Fruit fly (Drosophila melanogaster) whole organism, embryonic: ENCODE measurements around the gene par-6.

Experiments used
- Antp ChIP-seq: fragments of 200-800 bp; sonication (Bioruptor generic); optimal IDR thresholded peaks from 3 replicates; lab custom pipeline; 2016; ENCODE audit warnings: missing biosample characterization, missing genetic modification characterization
- Atf3 ChIP-seq: fragments of 200-800 bp; sonication (Bioruptor generic); optimal IDR thresholded peaks from 3 replicates; lab custom pipeline; 2016; ENCODE audit warnings: missing biosample characterization, missing genetic modification characterization
- CG10431 ChIP-seq: fragments of 200-800 bp; sonication (Bioruptor generic); optimal IDR thresholded peaks from 3 replicates; lab custom pipeline; 2018; ENCODE audit warnings: missing biosample characterization, mild to moderate bottlenecking, missing genetic modification characterization
- CG10462 ChIP-seq: fragments of 200-800 bp; sonication (Bioruptor generic); optimal IDR thresholded peaks from 2 replicates; lab custom pipeline; 2016; ENCODE audit warnings: missing biosample characterization, missing genetic modification characterization
- CG11695 ChIP-seq: fragments of 200-800 bp; sonication (Bioruptor generic); IDR thresholded peaks from 3 replicates; pipeline ENCODE4 v1.3.6; 2022; ENCODE audit warnings: missing biosample characterization, missing genetic modification characterization
- CG13424 ChIP-seq: fragments of 200-800 bp; sonication (Bioruptor generic); optimal IDR thresholded peaks from 2 replicates; lab custom pipeline; 2019; ENCODE audit warnings: missing biosample characterization, mild to moderate bottlenecking, missing genetic modification characterization, moderate library complexity
- CG13775 ChIP-seq: fragments of 200-800 bp; sonication (Bioruptor generic); optimal IDR thresholded peaks from 3 replicates; lab custom pipeline; 2017; ENCODE audit warnings: missing biosample characterization, mild to moderate bottlenecking, missing genetic modification characterization
- CG15514 ChIP-seq: fragments of 200-800 bp; sonication (Bioruptor generic); optimal IDR thresholded peaks from 3 replicates; lab custom pipeline; 2017; ENCODE audit warnings: missing biosample characterization, missing genetic modification characterization, mild to moderate bottlenecking, moderate library complexity, missing genetic modification reagents
- CG15601 ChIP-seq: fragments of 200-800 bp; sonication (Bioruptor generic); optimal IDR thresholded peaks from 3 replicates; lab custom pipeline; 2019; ENCODE audit warnings: missing biosample characterization, mild to moderate bottlenecking, missing genetic modification characterization, moderate library complexity
- CG1832 ChIP-seq: fragments of 200-800 bp; sonication (Bioruptor generic); optimal IDR thresholded peaks from 2 replicates; lab custom pipeline; 2017; ENCODE audit warnings: missing biosample characterization, mild to moderate bottlenecking, missing genetic modification characterization, inconsistent platforms
- CG2889 ChIP-seq: fragments of 200-800 bp; sonication (Bioruptor generic); IDR thresholded peaks from 3 replicates; pipeline ENCODE4 v1.3.6; 2022; ENCODE audit warnings: missing biosample characterization, missing genetic modification characterization
- CG30403 ChIP-seq: fragments of 200-800 bp; sonication (Bioruptor generic); optimal IDR thresholded peaks from 3 replicates; lab custom pipeline; 2016; ENCODE audit warnings: missing biosample characterization, missing genetic modification characterization
- CG32772 ChIP-seq: fragments of 200-800 bp; sonication (Bioruptor generic); IDR thresholded peaks from 2 replicates; pipeline ENCODE4 v1.3.6; 2022; ENCODE audit warnings: missing biosample characterization, missing genetic modification characterization
- CG34376 ChIP-seq: fragments of 200-800 bp; sonication (Bioruptor generic); optimal IDR thresholded peaks from 2 replicates; lab custom pipeline; 2018; ENCODE audit warnings: missing biosample characterization, mild to moderate bottlenecking, missing genetic modification characterization
- CG6765 ChIP-seq: fragments of 200-800 bp; sonication (Bioruptor generic); optimal IDR thresholded peaks from 3 replicates; lab custom pipeline; 2017; ENCODE audit warnings: missing biosample characterization, mild to moderate bottlenecking, missing genetic modification characterization
- CG6813 ChIP-seq: fragments of 200-800 bp; sonication (Bioruptor generic); optimal IDR thresholded peaks from 2 replicates; lab custom pipeline; 2017; ENCODE audit warnings: missing biosample characterization, missing genetic modification characterization, mild to moderate bottlenecking, moderate library complexity, missing genetic modification reagents
- CHES-1-like ChIP-seq: fragments of 200-800 bp; sonication (Bioruptor generic); optimal IDR thresholded peaks from 2 replicates; lab custom pipeline; 2016; ENCODE audit warnings: missing biosample characterization, missing genetic modification characterization
- Drgx ChIP-seq: fragments of 200-800 bp; sonication (Bioruptor generic); IDR thresholded peaks from 2 replicates; pipeline ENCODE4 v1.3.6; 2022; ENCODE audit warnings: missing biosample characterization, missing genetic modification characterization
- E2f1 ChIP-seq: fragments of 200-800 bp; sonication (Bioruptor generic); IDR thresholded peaks from 2 replicates; pipeline ENCODE4 v1.3.6; 2022; ENCODE audit warnings: missing biosample characterization, missing genetic modification characterization
- Ets65A ChIP-seq: fragments of 200-800 bp; sonication (Bioruptor generic); peaks from one replicate; lab custom pipeline; 2016; ENCODE audit warnings: missing biosample characterization, missing genetic modification characterization
- HLHmδ ChIP-seq: fragments of 200-800 bp; sonication (Bioruptor generic); optimal IDR thresholded peaks from 2 replicates; lab custom pipeline; 2018; ENCODE audit warnings: missing biosample characterization, mild to moderate bottlenecking, missing genetic modification characterization, moderate library complexity
- Hmx ChIP-seq: fragments of 200-800 bp; sonication (Bioruptor generic); optimal IDR thresholded peaks from 2 replicates; lab custom pipeline; 2016; ENCODE audit warnings: missing biosample characterization, missing genetic modification characterization
- MBD-R2 ChIP-seq: fragments of 200-800 bp; sonication (Bioruptor generic); IDR thresholded peaks from 2 replicates; pipeline ENCODE4 v1.3.6; 2022; ENCODE audit warnings: missing biosample characterization, missing genetic modification characterization
- Opbp ChIP-seq: fragments of 200-800 bp; sonication (Bioruptor generic); IDR thresholded peaks from 3 replicates; pipeline ENCODE4 v1.3.6; 2022; ENCODE audit warnings: missing biosample characterization, missing genetic modification characterization; ENCODE audit not compliant: partially characterized antibody
- Ptx1 ChIP-seq: fragments of 200-800 bp; sonication (Bioruptor generic); IDR thresholded peaks from 2 replicates; pipeline ENCODE4 v1.3.6; 2022; ENCODE audit warnings: missing biosample characterization, missing genetic modification characterization
- Ravus ChIP-seq: fragments of 200-800 bp; sonication (Bioruptor generic); IDR thresholded peaks from 2 replicates; pipeline ENCODE4 v1.3.6; 2022; ENCODE audit warnings: missing biosample characterization, missing genetic modification characterization
- Sox102F ChIP-seq: fragments of 200-800 bp; sonication (Bioruptor generic); optimal IDR thresholded peaks from 2 replicates; lab custom pipeline; 2018; ENCODE audit warnings: missing biosample characterization, mild to moderate bottlenecking, missing genetic modification characterization, moderate library complexity
- ash1 ChIP-seq: fragments of 200-800 bp; sonication (Bioruptor generic); optimal IDR thresholded peaks from 2 replicates; lab custom pipeline; 2018; ENCODE audit warnings: missing biosample characterization, mild to moderate bottlenecking, missing genetic modification characterization
- ato ChIP-seq: fragments of 200-800 bp; sonication (Bioruptor generic); IDR thresholded peaks from 2 replicates; pipeline ENCODE4 v1.3.6; 2022; ENCODE audit warnings: missing biosample characterization, missing genetic modification characterization; ENCODE audit not compliant: partially characterized antibody
- bigmax ChIP-seq: fragments of 200-800 bp; sonication (Bioruptor generic); optimal IDR thresholded peaks from 2 replicates; lab custom pipeline; 2018; ENCODE audit warnings: missing biosample characterization, mild to moderate bottlenecking, missing genetic modification characterization
- btn ChIP-seq: fragments of 200-800 bp; sonication (Bioruptor generic); optimal IDR thresholded peaks from 2 replicates; lab custom pipeline; 2016; ENCODE audit warnings: missing biosample characterization, missing genetic modification characterization
- cas ChIP-seq: fragments of 200-800 bp; sonication (Bioruptor generic); IDR thresholded peaks from 2 replicates; pipeline ENCODE4 v1.3.6; 2022; ENCODE audit warnings: missing biosample characterization, missing genetic modification characterization
- chinmo ChIP-seq: fragments of 200-800 bp; sonication (Bioruptor generic); IDR thresholded peaks from 4 replicates; pipeline ENCODE4 v1.3.6; 2022; ENCODE audit warnings: missing biosample characterization, missing genetic modification characterization; ENCODE audit not compliant: partially characterized antibody
- chm ChIP-seq: fragments of 200-800 bp; sonication (Bioruptor generic); IDR thresholded peaks from 2 replicates; pipeline ENCODE4 v1.3.6; 2022; ENCODE audit warnings: missing biosample characterization, missing genetic modification characterization
- gce ChIP-seq: fragments of 200-800 bp; sonication (Bioruptor generic); IDR thresholded peaks from 3 replicates; pipeline ENCODE4 v1.3.6; 2022; ENCODE audit warnings: missing biosample characterization, missing genetic modification characterization
- grn ChIP-seq: fragments of 200-800 bp; sonication (Bioruptor generic); optimal IDR thresholded peaks from 3 replicates; lab custom pipeline; 2017; ENCODE audit warnings: missing biosample characterization, missing genetic modification characterization
- ind ChIP-seq: fragments of 200-800 bp; sonication (Bioruptor generic); optimal IDR thresholded peaks from 3 replicates; lab custom pipeline; 2016; ENCODE audit warnings: missing biosample characterization, missing genetic modification characterization
- klu ChIP-seq: fragments of 200-800 bp; sonication (Bioruptor generic); IDR thresholded peaks from 2 replicates; pipeline ENCODE4 v1.3.6; 2022; ENCODE audit warnings: missing biosample characterization, missing genetic modification characterization
- lab ChIP-seq: fragments of 200-800 bp; sonication (Bioruptor generic); optimal IDR thresholded peaks from 3 replicates; lab custom pipeline; 2017; ENCODE audit warnings: missing biosample characterization, missing genetic modification characterization, mild to moderate bottlenecking, moderate library complexity, missing genetic modification reagents
- lov ChIP-seq, 2 experiments: fragments of 200-800 bp in 1 of 2; fragments of >200 bp in 1 of 2; sonication (Bioruptor generic) in 1 of 2; IDR thresholded peaks in 1 of 2; optimal IDR thresholded peaks in 1 of 2; 2 replicates in 1 of 2; 3 replicates in 1 of 2; pipeline versions ENCODE4 v1.3.6 to Lab custom; 2017 to 2022; ENCODE audit warnings: missing biosample characterization in 1 of 2, missing genetic modification characterization in 1 of 2
- maf-S ChIP-seq: fragments of 200-800 bp; sonication (Bioruptor generic); optimal IDR thresholded peaks from 2 replicates; lab custom pipeline; 2016; ENCODE audit warnings: missing biosample characterization, missing genetic modification characterization
- nau ChIP-seq: fragments of 200-800 bp; sonication (Bioruptor generic); optimal IDR thresholded peaks from 3 replicates; lab custom pipeline; 2017; ENCODE audit warnings: missing biosample characterization, mild to moderate bottlenecking, missing genetic modification characterization, missing genetic modification reagents
- nmo ChIP-seq: fragments of 200-800 bp; sonication (Bioruptor generic); optimal IDR thresholded peaks from 2 replicates; lab custom pipeline; 2018; ENCODE audit warnings: missing biosample characterization, mild to moderate bottlenecking, missing genetic modification characterization, moderate library complexity
- prd ChIP-seq, 3 experiments: fragments of >200 bp in 2 of 3; fragments of 200-800 bp in 1 of 3; sonication (Bioruptor generic) in 1 of 3; optimal IDR thresholded peaks in 2 of 3; IDR thresholded peaks in 1 of 3; 2 replicates in 2 of 3; 3 replicates in 1 of 3; pipeline versions ENCODE4 v1.3.6 to Lab custom; 2017 to 2022; ENCODE audit warnings: missing biosample characterization in 1 of 3, missing genetic modification characterization in 1 of 3
- psq ChIP-seq: fragments of 200-800 bp; sonication (Bioruptor generic); optimal IDR thresholded peaks from 2 replicates; lab custom pipeline; 2017; ENCODE audit warnings: missing biosample characterization, missing genetic modification characterization
- sna ChIP-seq: fragments of 200-800 bp; sonication (Bioruptor generic); IDR thresholded peaks from 2 replicates; pipeline ENCODE4 v1.3.6; 2022; ENCODE audit warnings: missing biosample characterization, missing genetic modification characterization; ENCODE audit not compliant: partially characterized antibody
- sug ChIP-seq: fragments of 200-800 bp; optimal IDR thresholded peaks from 2 replicates; lab custom pipeline; 2019; ENCODE audit warnings: missing biosample characterization, mild to moderate bottlenecking, missing genetic modification characterization, moderate library complexity
- tap ChIP-seq: fragments of 200-800 bp; optimal IDR thresholded peaks from 3 replicates; lab custom pipeline; 2019; ENCODE audit warnings: missing biosample characterization, mild to moderate bottlenecking, missing genetic modification characterization, moderate library complexity
- tgo ChIP-seq: fragments of 200-800 bp; sonication (Bioruptor generic); IDR thresholded peaks from 3 replicates; pipeline ENCODE4 v1.3.6; 2022; ENCODE audit warnings: missing biosample characterization, missing genetic modification characterization
- z ChIP-seq: fragments of 200-800 bp; sonication (Bioruptor generic); IDR thresholded peaks from 3 replicates; pipeline ENCODE4 v1.3.6; 2022; ENCODE audit warnings: missing biosample characterization, missing genetic modification characterization

The par-6 gene

dm6 chrX:17696637-17697036, 6.5 kb upstream of the par-6 start (continued):
- TF ChIP-seq cas (GFP tag; lab: Robert Waterston, UW): no peak
- TF ChIP-seq lov (optimal IDR thresholded peaks at IDR 0.05; lab: Kevin White, UChicago): no peak
- TF ChIP-seq lov (GFP tag; IDR thresholded peaks at IDR 0.05; lab: Robert Waterston, UW): no peak
- peak; percentile 50 for TF ChIP-seq CG34376 (GFP tag; lab: Kevin White, UChicago)
- no peak for TF ChIP-seq klu (GFP tag; lab: Robert Waterston, UW)
- no peak for TF ChIP-seq HLHmδ (GFP tag; lab: Kevin White, UChicago)
- TF ChIP-seq z: no peak
- no peak for TF ChIP-seq CHES-1-like
- TF ChIP-seq chm (GFP tag; lab: Robert Waterston, UW): no peak; the same call in 1 of the 2 replicates
- no peak for TF ChIP-seq CG1832 (GFP tag; lab: Kevin White, UChicago)
- no peak; the same call in 1 of the 2 replicates for TF ChIP-seq Ravus (GFP tag; lab: Robert Waterston, UW)
- TF ChIP-seq ind (GFP tag; lab: Kevin White, UChicago): peak; percentile 39
- TF ChIP-seq gce (GFP tag; lab: Robert Waterston, UW): no peak
- TF ChIP-seq Antp (GFP tag; lab: Kevin White, UChicago): peak; percentile 1
- TF ChIP-seq Atf3: no peak
- TF ChIP-seq tgo (GFP tag; lab: Robert Waterston, UW): peak; percentile 70
- TF ChIP-seq ato (GFP tag; lab: Robert Waterston, UW): no peak
- TF ChIP-seq Ptx1 (GFP tag; lab: Robert Waterston, UW): peak; percentile 63
- TF ChIP-seq grn (GFP tag; lab: Kevin White, UChicago): no peak
- TF ChIP-seq CG10462: no peak
- peak; percentile 55 for TF ChIP-seq CG13424 (tag; lab: Kevin White, UChicago)
- no peak for TF ChIP-seq sna (GFP tag; lab: Robert Waterston, UW)
- TF ChIP-seq MBD-R2 (GFP tag; lab: Robert Waterston, UW): peak; percentile 43; the same call in 1 of the 2 replicates
- no peak for TF ChIP-seq nau (GFP tag; lab: Kevin White, UChicago)
- no peak for TF ChIP-seq CG6765
- TF ChIP-seq tap (tag; lab: Kevin White, UChicago): no peak
- TF ChIP-seq CG30403: peak; percentile 23
- 0 out of 2 replicates have a peak, but pooled peaks have one; percentile 12 for TF ChIP-seq Drgx (GFP tag; lab: Robert Waterston, UW)
- TF ChIP-seq CG13775 (GFP tag; lab: Kevin White, UChicago): peak; percentile 7
- peak; percentile 74; the same call in 2 of the 3 replicates for TF ChIP-seq CG11695 (GFP tag; lab: Robert Waterston, UW)
- no peak for TF ChIP-seq ash1
- peak; percentile 47 for TF ChIP-seq lab
- TF ChIP-seq btn (GFP tag; lab: Kevin White, UChicago): no peak
- TF ChIP-seq Opbp (GFP tag; lab: Robert Waterston, UW): no peak
- peak; percentile 60 for TF ChIP-seq nmo (GFP tag; lab: Kevin White, UChicago)
- TF ChIP-seq CG6813 (GFP tag; lab: Kevin White, UChicago): peak; percentile 35
- peak; percentile 48 for TF ChIP-seq CG32772 (GFP tag; lab: Robert Waterston, UW)
- TF ChIP-seq bigmax (GFP tag; lab: Kevin White, UChicago): no peak
- TF ChIP-seq chinmo (GFP tag; lab: Robert Waterston, UW): 0 out of 4 replicates have a peak, but pooled peaks have one; percentile 25
- TF ChIP-seq sug (tag; lab: Kevin White, UChicago): peak; percentile 51
- no peak for TF ChIP-seq prd (optimal IDR thresholded peaks at IDR 0.05; lab: Kevin White, UChicago)
- peak; percentile 66 for TF ChIP-seq prd (GFP tag; IDR thresholded peaks at IDR 0.05; lab: Robert Waterston, UW)
- no peak for TF ChIP-seq Hmx (GFP tag; lab: Kevin White, UChicago)
- no peak for TF ChIP-seq CG15601 (tag; lab: Kevin White, UChicago)
- TF ChIP-seq Ets65A (GFP tag; lab: Kevin White, UChicago): peak; percentile 75
- peak; percentile 70 for TF ChIP-seq Sox102F (GFP tag; lab: Kevin White, UChicago)
- TF ChIP-seq CG2889 (GFP tag; lab: Robert Waterston, UW): peak; percentile 51; the same call in 1 of the 3 replicates
- TF ChIP-seq maf-S (GFP tag; lab: Kevin White, UChicago): no peak
- TF ChIP-seq E2f1 (GFP tag; lab: Robert Waterston, UW): peak; percentile 23; the same call in 1 of the 2 replicates
- no peak for TF ChIP-seq psq (GFP tag; lab: Kevin White, UChicago)
- no peak for TF ChIP-seq CG10431 (GFP tag; lab: Kevin White, UChicago)
- peak; percentile 21 for TF ChIP-seq CG15514 (GFP tag; lab: Kevin White, UChicago)
